Fruit fly (Drosophila melanogaster) whole organism, embryonic: ENCODE measurements around the gene Eno.

Experiments
- Ada2b ChIP-seq: fragments of 200-800 bp; sonication (Bioruptor generic); IDR thresholded peaks from 2 replicates; pipeline ENCODE4 v1.3.6; 2022; ENCODE audit warnings: missing biosample characterization, missing genetic modification characterization
- B-H1 ChIP-seq: fragments of 200-800 bp; sonication (Bioruptor generic); IDR thresholded peaks from 3 replicates; pipeline ENCODE4 v1.3.6; 2022; ENCODE audit warnings: missing biosample characterization, missing genetic modification characterization
- CG11247 ChIP-seq: fragments of 200-800 bp; sonication (Bioruptor generic); IDR thresholded peaks from 2 replicates; pipeline ENCODE4 v1.3.6; 2022; ENCODE audit warnings: missing biosample characterization, missing genetic modification characterization
- CG11560 ChIP-seq: fragments of 200-800 bp; sonication (Bioruptor generic); IDR thresholded peaks from 3 replicates; pipeline ENCODE4 v1.3.6; 2022; ENCODE audit warnings: missing biosample characterization, missing genetic modification characterization
- CG11696 ChIP-seq: fragments of 200-800 bp; sonication (Bioruptor generic); IDR thresholded peaks from 2 replicates; pipeline ENCODE4 v1.3.6; 2022; ENCODE audit warnings: missing biosample characterization, missing genetic modification characterization
- CG12236 ChIP-seq: fragments of 200-800 bp; sonication (Bioruptor generic); optimal IDR thresholded peaks from 2 replicates; lab custom pipeline; 2016; ENCODE audit warnings: missing biosample characterization, missing genetic modification characterization
- CG12299 ChIP-seq: fragments of 200-800 bp; sonication (Bioruptor generic); optimal IDR thresholded peaks from 2 replicates; lab custom pipeline; 2018; ENCODE audit warnings: missing biosample characterization, mild to moderate bottlenecking, missing genetic modification characterization
- CG14014 ChIP-seq: fragments of 200-800 bp; sonication (Bioruptor generic); IDR thresholded peaks from 2 replicates; pipeline ENCODE4 v1.3.6; 2022; ENCODE audit warnings: missing biosample characterization, missing genetic modification characterization
- CG1647 ChIP-seq: fragments of 200-800 bp; sonication (Bioruptor generic); optimal IDR thresholded peaks from 3 replicates; lab custom pipeline; 2016; ENCODE audit warnings: missing biosample characterization, missing genetic modification characterization
- CG1792 ChIP-seq: fragments of 200-800 bp; sonication (Bioruptor generic); optimal IDR thresholded peaks from 2 replicates; lab custom pipeline; 2016; ENCODE audit warnings: missing biosample characterization, missing genetic modification characterization
- CG2678 ChIP-seq: fragments of 200-800 bp; sonication (Bioruptor generic); optimal IDR thresholded peaks from 3 replicates; lab custom pipeline; 2019; ENCODE audit warnings: missing biosample characterization, mild to moderate bottlenecking, missing genetic modification characterization, moderate library complexity
- CG31224 ChIP-seq: fragments of 200-800 bp; sonication (Bioruptor generic); IDR thresholded peaks from 2 replicates; pipeline ENCODE4 v1.3.6; 2022; ENCODE audit warnings: missing biosample characterization, missing genetic modification characterization
- CG31388 ChIP-seq: fragments of 200-800 bp; sonication (Bioruptor generic); optimal IDR thresholded peaks from 2 replicates; lab custom pipeline; 2016; ENCODE audit warnings: missing biosample characterization, missing genetic modification characterization
- CG4360 ChIP-seq: fragments of 200-800 bp; sonication (Bioruptor generic); IDR thresholded peaks from 2 replicates; pipeline ENCODE4 v1.3.6; 2022; ENCODE audit warnings: missing biosample characterization, missing genetic modification characterization
- CG4617 ChIP-seq: fragments of 200-800 bp; sonication (Bioruptor generic); optimal IDR thresholded peaks from 3 replicates; lab custom pipeline; 2016; ENCODE audit warnings: missing biosample characterization, missing genetic modification characterization, borderline replicate concordance
- CG5953 ChIP-seq: fragments of 200-800 bp; sonication (Bioruptor generic); IDR thresholded peaks from 2 replicates; pipeline ENCODE4 v1.3.6; 2022; ENCODE audit warnings: missing biosample characterization, missing genetic modification characterization
- CG7786 ChIP-seq: fragments of 200-800 bp; sonication (Bioruptor generic); optimal IDR thresholded peaks from 2 replicates; lab custom pipeline; 2016; ENCODE audit warnings: missing biosample characterization, missing genetic modification characterization
- CoRest ChIP-seq: fragments of 200-800 bp; sonication (Bioruptor generic); optimal IDR thresholded peaks from 3 replicates; lab custom pipeline; 2018; ENCODE audit warnings: missing biosample characterization, mild to moderate bottlenecking, missing genetic modification characterization, moderate library complexity
- Dek ChIP-seq: fragments of 200-800 bp; sonication (Bioruptor generic); optimal IDR thresholded peaks from 3 replicates; lab custom pipeline; 2019; ENCODE audit warnings: missing biosample characterization, mild to moderate bottlenecking, missing genetic modification characterization, moderate library complexity
- Doc3 ChIP-seq: fragments of 200-800 bp; sonication (Bioruptor generic); IDR thresholded peaks from 3 replicates; pipeline ENCODE4 v1.3.6; 2022; ENCODE audit warnings: missing biosample characterization, missing genetic modification characterization; ENCODE audit not compliant: partially characterized antibody
- E2f1 ChIP-seq: fragments of 200-800 bp; sonication (Bioruptor generic); IDR thresholded peaks from 2 replicates; pipeline ENCODE4 v1.3.6; 2022; ENCODE audit warnings: missing biosample characterization, missing genetic modification characterization
- Ets97D ChIP-seq: fragments of 200-800 bp; sonication (Bioruptor generic); optimal IDR thresholded peaks from 3 replicates; lab custom pipeline; 2016; ENCODE audit warnings: missing biosample characterization, missing genetic modification characterization
- Fer3 ChIP-seq: fragments of 200-800 bp; sonication (Bioruptor generic); optimal IDR thresholded peaks from 2 replicates; lab custom pipeline; 2018; ENCODE audit warnings: missing biosample characterization, mild to moderate bottlenecking, missing genetic modification characterization, moderate library complexity
- H15 ChIP-seq: fragments of 200-800 bp; sonication (Bioruptor generic); IDR thresholded peaks from 3 replicates; pipeline ENCODE4 v1.3.6; 2022; ENCODE audit warnings: missing biosample characterization, missing genetic modification characterization
- Hr3 ChIP-seq: fragments of 200-800 bp; sonication (Bioruptor generic); optimal IDR thresholded peaks from 3 replicates; lab custom pipeline; 2016; ENCODE audit warnings: missing biosample characterization, missing genetic modification characterization
- MBD-R2 ChIP-seq: fragments of 200-800 bp; sonication (Bioruptor generic); IDR thresholded peaks from 2 replicates; pipeline ENCODE4 v1.3.6; 2022; ENCODE audit warnings: missing biosample characterization, missing genetic modification characterization
- MESR4 ChIP-seq: fragments of 200-800 bp; sonication (Bioruptor generic); optimal IDR thresholded peaks from 2 replicates; lab custom pipeline; 2018; ENCODE audit warnings: missing biosample characterization, mild to moderate bottlenecking, missing genetic modification characterization, moderate library complexity
- Mrtf ChIP-seq: fragments of 200-800 bp; sonication (Bioruptor generic); IDR thresholded peaks from 3 replicates; pipeline ENCODE4 v1.3.6; 2022; ENCODE audit warnings: missing biosample characterization, missing genetic modification characterization
- Neu2 ChIP-seq: fragments of 200-800 bp; sonication (Bioruptor generic); optimal IDR thresholded peaks from 3 replicates; lab custom pipeline; 2016; ENCODE audit warnings: missing biosample characterization, missing genetic modification characterization, borderline replicate concordance
- Rfx ChIP-seq: fragments of 200-800 bp; sonication (Bioruptor generic); IDR thresholded peaks from 2 replicates; pipeline ENCODE4 v1.3.6; 2022; ENCODE audit warnings: missing biosample characterization, missing genetic modification characterization
- Usf ChIP-seq: fragments of 200-800 bp; sonication (Bioruptor generic); optimal IDR thresholded peaks from 2 replicates; lab custom pipeline; 2017; ENCODE audit warnings: missing genotype, missing biosample characterization, missing genetic modification characterization
- ab ChIP-seq: fragments of 200-800 bp; sonication (Bioruptor generic); optimal IDR thresholded peaks from 2 replicates; lab custom pipeline; 2016; ENCODE audit warnings: missing biosample characterization, missing genetic modification characterization
- abd-A ChIP-seq: fragments of 200-800 bp; sonication (Bioruptor generic); optimal IDR thresholded peaks from 3 replicates; lab custom pipeline; 2019; ENCODE audit warnings: missing biosample characterization, mild to moderate bottlenecking, missing genetic modification characterization, moderate library complexity
- ash1 ChIP-seq: fragments of 200-800 bp; sonication (Bioruptor generic); optimal IDR thresholded peaks from 2 replicates; lab custom pipeline; 2018; ENCODE audit warnings: missing biosample characterization, mild to moderate bottlenecking, missing genetic modification characterization
- bcd ChIP-seq: fragments of 200-800 bp; sonication (Bioruptor generic); optimal IDR thresholded peaks from 2 replicates; lab custom pipeline; 2017; ENCODE audit warnings: missing biosample characterization, mild to moderate bottlenecking, missing genetic modification characterization
- ems ChIP-seq: fragments of 200-800 bp; sonication (Bioruptor generic); optimal IDR thresholded peaks from 3 replicates; lab custom pipeline; 2016; ENCODE audit warnings: missing biosample characterization, missing genetic modification characterization
- exex ChIP-seq: fragments of 200-800 bp; sonication (Bioruptor generic); optimal IDR thresholded peaks from 4 replicates; lab custom pipeline; 2018; ENCODE audit warnings: missing biosample characterization, mild to moderate bottlenecking, missing genetic modification characterization, moderate library complexity
- fd96Cb ChIP-seq: fragments of 200-800 bp; sonication (Bioruptor generic); optimal IDR thresholded peaks from 2 replicates; lab custom pipeline; 2018; ENCODE audit warnings: missing biosample characterization, mild to moderate bottlenecking, missing genetic modification characterization, moderate library complexity
- lilli ChIP-seq: fragments of 200-800 bp; sonication (Bioruptor generic); optimal IDR thresholded peaks from 3 replicates; lab custom pipeline; 2016; ENCODE audit warnings: missing biosample characterization, missing genetic modification characterization
- lola ChIP-seq, 3 experiments: fragments of >200 bp in 2 of 3; fragments of 200-800 bp in 1 of 3; sonication (Bioruptor generic) in 1 of 3; optimal IDR thresholded peaks; 2 replicates each; lab custom pipeline; 2017 to 2019; ENCODE audit warnings: missing biosample characterization in 3 of 3, missing genetic modification characterization in 3 of 3, mild to moderate bottlenecking in 1 of 3, moderate library complexity in 1 of 3
- maf-S ChIP-seq: fragments of 200-800 bp; sonication (Bioruptor generic); optimal IDR thresholded peaks from 2 replicates; lab custom pipeline; 2016; ENCODE audit warnings: missing biosample characterization, missing genetic modification characterization
- nmo ChIP-seq: fragments of 200-800 bp; sonication (Bioruptor generic); optimal IDR thresholded peaks from 2 replicates; lab custom pipeline; 2018; ENCODE audit warnings: missing biosample characterization, mild to moderate bottlenecking, missing genetic modification characterization, moderate library complexity
- sens ChIP-seq: fragments of 200-800 bp; sonication (Bioruptor generic); peaks from one replicate; lab custom pipeline; 2016; ENCODE audit warnings: missing biosample characterization, missing genetic modification characterization
- sens-2 ChIP-seq: fragments of 200-800 bp; sonication (Bioruptor generic); IDR thresholded peaks from 2 replicates; pipeline ENCODE4 v1.3.6; 2022; ENCODE audit warnings: missing biosample characterization, missing genetic modification characterization
- stwl ChIP-seq: fragments of 200-800 bp; sonication (Bioruptor generic); optimal IDR thresholded peaks from 3 replicates; lab custom pipeline; 2018; ENCODE audit warnings: missing biosample characterization, mild to moderate bottlenecking, missing genetic modification characterization, moderate library complexity
- tap ChIP-seq: fragments of 200-800 bp; optimal IDR thresholded peaks from 3 replicates; lab custom pipeline; 2019; ENCODE audit warnings: missing biosample characterization, mild to moderate bottlenecking, missing genetic modification characterization, moderate library complexity
- trh ChIP-seq: fragments of 200-800 bp; sonication (Bioruptor generic); optimal IDR thresholded peaks from 2 replicates; lab custom pipeline; 2016; ENCODE audit warnings: missing biosample characterization, missing genetic modification characterization
- tup ChIP-seq: fragments of 200-800 bp; sonication (Bioruptor generic); optimal IDR thresholded peaks from 2 replicates; lab custom pipeline; 2016; ENCODE audit warnings: missing biosample characterization, mild to moderate bottlenecking, missing genetic modification characterization, moderate library complexity
- wek ChIP-seq: fragments of 200-800 bp; sonication (Bioruptor generic); optimal IDR thresholded peaks from 3 replicates; lab custom pipeline; 2018; ENCODE audit warnings: missing biosample characterization, mild to moderate bottlenecking, missing genetic modification characterization, moderate library complexity
- z ChIP-seq: fragments of 200-800 bp; sonication (Bioruptor generic); IDR thresholded peaks from 3 replicates; pipeline ENCODE4 v1.3.6; 2022; ENCODE audit warnings: missing biosample characterization, missing genetic modification characterization
- zen ChIP-seq: fragments of 200-800 bp; sonication (Bioruptor generic); optimal IDR thresholded peaks from 3 replicates; lab custom pipeline; 2018; ENCODE audit warnings: missing biosample characterization, mild to moderate bottlenecking, missing genetic modification characterization, moderate library complexity

Gene Eno

dm6 chr2L:1715699-1716333 lies 13.6 kb downstream of the Eno start, which contains the start of gene frtz (continued):
- no peak for TF ChIP-seq CG11696 (GFP tag; lab: Robert Waterston, UW)
- no peak for TF ChIP-seq Neu2 (GFP tag; lab: Kevin White, UChicago)
- no peak for TF ChIP-seq H15 (GFP tag; lab: Robert Waterston, UW)
- peak; percentile 79 for TF ChIP-seq MBD-R2 (GFP tag; lab: Robert Waterston, UW)
- no peak for TF ChIP-seq CG7786 (GFP tag; lab: Kevin White, UChicago)
- no peak for TF ChIP-seq lola (GFP tag; optimal IDR thresholded peaks at IDR 0.05; lab: Kevin White, UChicago)
- TF ChIP-seq Doc3: peak; percentile 62
- no peak for TF ChIP-seq CoRest (tag; lab: Kevin White, UChicago)
- no peak for TF ChIP-seq CG31224 (GFP tag; lab: Robert Waterston, UW)
- no peak for TF ChIP-seq ash1 (GFP tag; lab: Kevin White, UChicago)
- TF ChIP-seq tap (tag; lab: Kevin White, UChicago): no peak
- no peak for TF ChIP-seq CG1792 (GFP tag; lab: Kevin White, UChicago)
- no peak for TF ChIP-seq Hr3 (GFP tag; lab: Kevin White, UChicago)
- no peak for TF ChIP-seq sens-2 (GFP tag; lab: Robert Waterston, UW)
- peak; percentile 24 for TF ChIP-seq sens (GFP tag; lab: Kevin White, UChicago)
- TF ChIP-seq CG12299 (tag; lab: Kevin White, UChicago): no peak
- peak; percentile 21 for TF ChIP-seq bcd
- no peak for TF ChIP-seq ems
- TF ChIP-seq ab: no peak
- TF ChIP-seq z (GFP tag; lab: Robert Waterston, UW): no peak
- no peak for TF ChIP-seq CG11560 (tag; lab: Robert Waterston, UW)
- TF ChIP-seq stwl (tag; lab: Kevin White, UChicago): peak; percentile 61
- TF ChIP-seq CG1647 (GFP tag; lab: Kevin White, UChicago): no peak
- no peak for TF ChIP-seq E2f1 (GFP tag; lab: Robert Waterston, UW)
- peak; percentile 33 for TF ChIP-seq Dek
- no peak for TF ChIP-seq maf-S
- TF ChIP-seq fd96Cb: no peak
- peak; percentile 54; the same call in 1 of the 2 replicates for TF ChIP-seq Rfx
- TF ChIP-seq B-H1 (GFP tag; lab: Robert Waterston, UW): no peak
- TF ChIP-seq Ada2b: no peak
- no peak for TF ChIP-seq wek (GFP tag; lab: Kevin White, UChicago)
- no peak for TF ChIP-seq CG31388 (GFP tag; lab: Kevin White, UChicago)
- no peak for TF ChIP-seq CG5953
- no peak for TF ChIP-seq CG4360
- no peak for TF ChIP-seq zen (tag; lab: Kevin White, UChicago)
- no peak for TF ChIP-seq Mrtf
- no peak for TF ChIP-seq abd-A (tag; lab: Kevin White, UChicago)
- TF ChIP-seq CG14014 (GFP tag; lab: Robert Waterston, UW): 0 out of 2 replicates have a peak, but pooled peaks have one; percentile 5
- TF ChIP-seq Ets97D: peak; percentile 46
- peak; percentile 53 for TF ChIP-seq CG4617 (GFP tag; lab: Kevin White, UChicago)
- TF ChIP-seq Fer3 (tag; lab: Kevin White, UChicago): no peak
- peak; percentile 79 for TF ChIP-seq exex (tag; lab: Kevin White, UChicago)
- no peak for TF ChIP-seq Usf (GFP tag; lab: Kevin White, UChicago)
- TF ChIP-seq trh (GFP tag; lab: Kevin White, UChicago): no peak
- TF ChIP-seq MESR4: peak; percentile 71
- TF ChIP-seq tup (GFP tag; lab: Kevin White, UChicago): no peak
- peak; percentile 19 for TF ChIP-seq lilli (GFP tag; lab: Kevin White, UChicago)
- TF ChIP-seq CG11247 (GFP tag; lab: Robert Waterston, UW): no peak
- TF ChIP-seq CG12236 (GFP tag; lab: Kevin White, UChicago): no peak
- no peak for TF ChIP-seq CG2678
- TF ChIP-seq nmo (GFP tag; lab: Kevin White, UChicago): peak; percentile 32
